Fruit fly (Drosophila melanogaster): ENCODE results near the gene Reph.

Reph gene

DNA sequence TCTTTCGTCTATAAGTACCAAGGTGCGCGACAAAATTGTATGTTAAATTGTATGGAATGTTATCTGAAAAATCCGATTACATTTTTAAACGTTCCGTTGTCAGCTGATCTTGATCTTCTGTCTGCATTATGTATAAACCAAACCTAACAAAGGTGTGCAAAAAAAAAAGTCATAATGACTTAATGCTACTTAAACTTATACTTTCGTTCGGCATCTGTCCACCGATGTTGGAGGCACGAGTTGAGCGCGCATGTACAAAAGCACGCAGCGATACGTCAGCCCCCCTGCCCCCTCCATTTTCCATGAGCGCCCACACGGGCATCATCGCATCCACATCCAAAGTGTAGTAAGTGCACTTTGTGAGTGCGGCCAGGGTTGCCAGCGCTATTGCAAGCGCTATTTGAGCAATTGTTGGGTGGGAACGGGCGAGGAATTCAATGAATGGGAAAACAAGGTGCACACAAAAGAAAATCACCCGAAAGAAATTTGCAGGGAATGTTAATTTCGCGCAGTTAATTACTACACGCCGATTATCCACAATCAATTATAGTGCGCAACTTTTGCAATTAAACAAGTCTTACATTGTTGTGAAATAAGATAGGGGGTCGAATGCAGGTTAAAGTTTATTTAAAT is 1.4 kb downstream of the Reph start (continued):
- peak; percentile 98 for TF ChIP-seq CG10209 (GFP tag; optimal IDR thresholded peaks at IDR 0.05)
- TF ChIP-seq hbn (GFP tag; IDR thresholded peaks at IDR 0.05; ENCODE audit: partially characterized antibody) = no peak
- peak; percentile 99 for TF ChIP-seq bowl (GFP tag; IDR thresholded peaks at IDR 0.05)
- peak; percentile 98 for TF ChIP-seq slp2 (GFP tag; optimal IDR thresholded peaks at IDR 0.05)
- peak; percentile 99 for TF ChIP-seq CG12071 (GFP tag; optimal IDR thresholded peaks at IDR 0.05)
- TF ChIP-seq sima (GFP tag; optimal IDR thresholded peaks at IDR 0.05) = peak; percentile 97
- peak; percentile 99 for TF ChIP-seq Ssrp (tag; optimal IDR thresholded peaks at IDR 0.05)
- peak; percentile 94 for TF ChIP-seq CG31365 (tag; optimal IDR thresholded peaks at IDR 0.05)
- TF ChIP-seq CG8281 (tag; optimal IDR thresholded peaks at IDR 0.05) = peak; percentile 92
- TF ChIP-seq Bgb (GFP tag; IDR thresholded peaks at IDR 0.05; ENCODE audit: partially characterized antibody) = no peak
- TF ChIP-seq scrt (GFP tag; optimal IDR thresholded peaks at IDR 0.05) = peak; percentile 97
- TF ChIP-seq esg (GFP tag; conservative IDR thresholded peaks at IDR 0.05) = peak; percentile 98
- TF ChIP-seq lab (GFP tag; optimal IDR thresholded peaks at IDR 0.05) = peak; percentile 99
- peak; percentile 97 for TF ChIP-seq CG18476 (GFP tag; optimal IDR thresholded peaks at IDR 0.05)
- TF ChIP-seq CG16815 (GFP tag; optimal IDR thresholded peaks at IDR 0.05) = peak; percentile 83
- peak in 1 of 2 experiments; percentile 99 for TF ChIP-seq Eip74EF (GFP tag; optimal IDR thresholded peaks at IDR 0.05)
- TF ChIP-seq CG8089 (GFP tag; optimal IDR thresholded peaks at IDR 0.05) = peak; percentile 95
- peak; percentile 97 for TF ChIP-seq CG5953 (GFP tag; IDR thresholded peaks at IDR 0.05)
- TF ChIP-seq pita (GFP tag; optimal IDR thresholded peaks at IDR 0.05) = no peak
- peak; percentile 97 for TF ChIP-seq CG10147 (GFP tag; optimal IDR thresholded peaks at IDR 0.05)
- TF ChIP-seq Med (GFP tag) = peak; percentile 100
- peak; percentile 91 for TF ChIP-seq Jarid2 (GFP tag; optimal IDR thresholded peaks at IDR 0.05)
- TF ChIP-seq C15 (GFP tag; IDR thresholded peaks at IDR 0.05) = peak; percentile 95
- TF ChIP-seq pum (GFP tag; optimal IDR thresholded peaks at IDR 0.05) = peak; percentile 98
- peak; percentile 99 for TF ChIP-seq Xrp1 (GFP tag; IDR thresholded peaks at IDR 0.05)
- peak; percentile 89 for TF ChIP-seq GATAe (GFP tag; conservative IDR thresholded peaks at IDR 0.05)
- peak; percentile 99 for TF ChIP-seq CG17385 (GFP tag; optimal IDR thresholded peaks at IDR 0.05)
- peak; percentile 91 for TF ChIP-seq CG3163 (GFP tag; optimal IDR thresholded peaks at IDR 0.05)
- peak; percentile 97 for TF ChIP-seq CG15011 (GFP tag; optimal IDR thresholded peaks at IDR 0.05)
- TF ChIP-seq Rx (GFP tag; IDR thresholded peaks at IDR 0.05) = peak; percentile 96
- peak; percentile 96 for TF ChIP-seq HLH54F (GFP tag; optimal IDR thresholded peaks at IDR 0.05)
- TF ChIP-seq Gsc (GFP tag; IDR thresholded peaks at IDR 0.05) = peak; percentile 95
- peak; percentile 97 for TF ChIP-seq CG32772 (GFP tag; IDR thresholded peaks at IDR 0.05)
- TF ChIP-seq sna (GFP tag; IDR thresholded peaks at IDR 0.05; ENCODE audit: partially characterized antibody) = no peak
- peak; percentile 96 for TF ChIP-seq CG14050 (GFP tag; IDR thresholded peaks at IDR 0.05)
- TF ChIP-seq CG14667 (GFP tag; IDR thresholded peaks at IDR 0.05) = peak; percentile 97
- peak; percentile 92 for TF ChIP-seq CG6654 (GFP tag; optimal IDR thresholded peaks at IDR 0.05)
- TF ChIP-seq CG30403 (GFP tag; optimal IDR thresholded peaks at IDR 0.05) = peak; percentile 97
- peak; percentile 92 for TF ChIP-seq CG31388 (GFP tag; optimal IDR thresholded peaks at IDR 0.05)
- peak; percentile 92 for TF ChIP-seq gcm2 (GFP tag; optimal IDR thresholded peaks at IDR 0.05)
- peak; percentile 99 for TF ChIP-seq CG7839 (tag; optimal IDR thresholded peaks at IDR 0.05)
- TF ChIP-seq CG11696 (GFP tag; IDR thresholded peaks at IDR 0.05) = peak; percentile 95
- peak; percentile 98 for TF ChIP-seq H15 (GFP tag; IDR thresholded peaks at IDR 0.05)
- TF ChIP-seq Ets65A (GFP tag) = peak; percentile 100
- peak in 1 of 3 experiments; percentile 94 for TF ChIP-seq lola (GFP tag; optimal IDR thresholded peaks at IDR 0.05)
- TF ChIP-seq Atf-2 (GFP tag; optimal IDR thresholded peaks at IDR 0.05) = peak; percentile 95
- TF ChIP-seq mirr (GFP tag; optimal IDR thresholded peaks at IDR 0.05) = peak; percentile 98
- peak; percentile 97 for TF ChIP-seq ap (GFP tag; IDR thresholded peaks at IDR 0.05)
- TF ChIP-seq Hr78 (GFP tag; optimal IDR thresholded peaks at IDR 0.05) = peak in 1 of 2 experiments; percentile 94
